Worm (Caenorhabditis elegans): Measurements from ENCODE around the gene daf-22.

ce11 chrII:12436717-12437116, 11.2 kb upstream of the daf-22 start:
- TF ChIP-seq tbx-37 (GFP tag; conservative IDR thresholded peaks at IDR 0.05) (no peak), flt-1 (GFP tag; IDR thresholded peaks at IDR 0.05) (no peak), B0310.2 (tag; optimal IDR thresholded peaks at IDR 0.05) (no peak)

Data from whole organism, early embryonic.